Fruit fly (Drosophila melanogaster): ENCODE measurements around the gene r2d2.

Gene r2d2

DNA sequence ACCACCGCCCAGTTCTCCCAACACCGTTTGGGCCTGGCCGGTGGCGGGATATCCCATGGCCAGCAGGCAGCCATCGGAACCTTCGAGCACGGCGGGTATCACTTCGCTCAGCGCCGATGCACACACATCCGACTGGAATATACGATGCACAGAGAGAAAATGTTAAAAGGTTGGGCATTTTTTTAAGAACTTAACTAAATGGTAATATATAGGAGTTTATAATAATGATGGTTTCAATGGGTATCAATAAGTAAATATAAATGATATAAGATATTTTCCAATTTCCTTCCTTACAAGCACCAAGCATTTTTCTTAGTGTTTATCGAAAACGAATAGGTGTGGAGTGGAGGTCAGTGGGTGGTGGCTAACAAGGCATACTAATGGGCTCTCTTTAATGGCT lies 51.7 kb downstream of the r2d2 start:
- TF ChIP-seq GATAd (GFP tag; optimal IDR thresholded peaks at IDR 0.05) (no peak), Dfd (GFP tag; optimal IDR thresholded peaks at IDR 0.05) (no peak), woc (GFP tag; optimal IDR thresholded peaks at IDR 0.05) (no peak), dsf (GFP tag; optimal IDR thresholded peaks at IDR 0.05; ENCODE audit: borderline replicate concordance) (no peak), h (GFP tag; optimal IDR thresholded peaks at IDR 0.05) (no peak), fru (GFP tag; optimal IDR thresholded peaks at IDR 0.05) (no peak), Hr83 (GFP tag; optimal IDR thresholded peaks at IDR 0.05; ENCODE audit: poor library complexity, severe bottlenecking) (no peak), Rel (GFP tag; optimal IDR thresholded peaks at IDR 0.05) (no peak), Rel (tag; optimal IDR thresholded peaks at IDR 0.05) (no peak), sage (GFP tag; optimal IDR thresholded peaks at IDR 0.05) (no peak), usp (GFP tag; optimal IDR thresholded peaks at IDR 0.05) (no peak), Abd-B (GFP tag; optimal IDR thresholded peaks at IDR 0.05) (no peak), dl (GFP tag; optimal IDR thresholded peaks at IDR 0.05; ENCODE audit: insufficient read depth in 1 of 2, partially characterized antibody in 2 of 2) (no peak), Dif (GFP tag; optimal IDR thresholded peaks at IDR 0.05; ENCODE audit: partially characterized antibody) (no peak), Hnf4 (GFP tag; optimal IDR thresholded peaks at IDR 0.05) (no peak)

All from whole organism, wandering third instar larva.